Worm (Caenorhabditis elegans) whole organism, L4 larva: ENCODE measurements around the gene F28A12.10.
A peak's percentile ranks its signal among the peaks of the same experiment; 100 is the strongest.

Source experiments
- F10B5.3 ChIP-seq: sonication (generic microtip); optimal IDR thresholded peaks from 2 replicates; lab custom pipeline; 2016; ENCODE audit warnings: mild to moderate bottlenecking, missing genetic modification characterization, missing compliant biosample characterization
- F26F4.8 ChIP-seq: fragments of 200-800 bp; sonication (Bioruptor generic); conservative IDR thresholded peaks from 2 replicates; pipeline ENCODE4 v1.3.6; 2022; ENCODE audit warnings: missing genetic modification characterization, missing compliant biosample characterization
- F44E2.7 ChIP-seq: fragments of 200-800 bp; sonication (Bioruptor generic); IDR thresholded peaks from 2 replicates; pipeline ENCODE4 v2.1.2; 2022; ENCODE audit warnings: missing genetic modification characterization, missing compliant biosample characterization
- R02D3.7 ChIP-seq: fragments of 150-350 bp; sonication (generic microtip); optimal IDR thresholded peaks from 3 replicates; lab custom pipeline; 2014; ENCODE audit warnings: missing biosample characterization, missing genetic modification characterization
- aly-2 ChIP-seq: sonication (generic microtip); optimal IDR thresholded peaks from 2 replicates; lab custom pipeline; 2018; ENCODE audit warnings: missing biosample characterization, missing genetic modification characterization
- arid-1 ChIP-seq: fragments of 200-800 bp; sonication (Bioruptor generic); conservative IDR thresholded peaks from 2 replicates; pipeline ENCODE4 v1.3.6; 2022; ENCODE audit warnings: missing genetic modification reagents, missing genetic modification characterization, missing compliant biosample characterization
- ceh-28 ChIP-seq: fragments of 150-350 bp; optimal IDR thresholded peaks from 2 replicates; lab custom pipeline; 2014; ENCODE audit warnings: missing biosample characterization, missing genetic modification reagents, missing genetic modification characterization
- ceh-32 ChIP-seq: sonication (generic microtip); optimal IDR thresholded peaks from 2 replicates; lab custom pipeline; 2016; ENCODE audit warnings: mild to moderate bottlenecking, missing genetic modification characterization, missing compliant biosample characterization; ENCODE audit not compliant: poor library complexity
- ceh-82 ChIP-seq: sonication (generic microtip); optimal IDR thresholded peaks from 2 replicates; lab custom pipeline; 2017; ENCODE audit warnings: missing biosample characterization, missing genetic modification characterization
- daf-16 ChIP-seq, 3 experiments: sonication (generic microtip); optimal IDR thresholded peaks; 2 replicates each; lab custom pipeline; 2016 to 2017; ENCODE audit warnings: missing genetic modification characterization in 3 of 3, missing genetic modification reagents in 3 of 3, mild to moderate bottlenecking in 2 of 3, missing compliant biosample characterization in 2 of 3, missing biosample characterization in 1 of 3, moderate library complexity in 1 of 3
- daf-19 ChIP-seq: fragments of 200-800 bp; sonication (Bioruptor generic); conservative IDR thresholded peaks from 2 replicates; pipeline ENCODE4 v1.3.6; 2022; ENCODE audit warnings: missing genetic modification characterization, missing compliant biosample characterization
- dmd-6 ChIP-seq: fragments of 200-800 bp; sonication (Bioruptor generic); IDR thresholded peaks from 2 replicates; pipeline ENCODE4 v1.3.6; 2022; ENCODE audit warnings: missing genetic modification reagents, missing genetic modification characterization, missing compliant biosample characterization
- dmd-8 ChIP-seq: fragments of 200-800 bp; sonication (Bioruptor generic); IDR thresholded peaks from 2 replicates; pipeline ENCODE4 v1.3.6; 2022; ENCODE audit warnings: missing genetic modification characterization, missing compliant biosample characterization
- dmd-9 ChIP-seq: fragments of 200-800 bp; sonication (Bioruptor generic); IDR thresholded peaks from 2 replicates; pipeline ENCODE4 v1.3.6; 2022; ENCODE audit warnings: missing genetic modification reagents, missing genetic modification characterization, missing compliant biosample characterization
- duxl-1 ChIP-seq: sonication (generic microtip); optimal IDR thresholded peaks from 2 replicates; lab custom pipeline; 2016; ENCODE audit warnings: mild to moderate bottlenecking, missing genetic modification characterization, moderate library complexity, missing compliant biosample characterization; ENCODE audit not compliant: poor library complexity
- egl-43 ChIP-seq: fragments of 200-800 bp; sonication (Bioruptor generic); IDR thresholded peaks from 2 replicates; pipeline ENCODE4 v1.3.6; 2022; ENCODE audit warnings: missing genetic modification reagents, missing genetic modification characterization, missing compliant biosample characterization
- fkh-10 ChIP-seq: fragments of 150-350 bp; optimal IDR thresholded peaks from 2 replicates; lab custom pipeline; 2014; ENCODE audit warnings: missing biosample characterization, missing genetic modification reagents, missing genetic modification characterization
- hif-1 ChIP-seq, 2 experiments: sonication (generic microtip); optimal IDR thresholded peaks; 2 replicates each; lab custom pipeline; 2016 to 2017; ENCODE audit warnings: missing compliant biosample characterization in 2 of 2, missing genetic modification characterization in 2 of 2, missing genetic modification reagents in 2 of 2, missing genotype in 2 of 2, mild to moderate bottlenecking in 1 of 2
- hlh-11 ChIP-seq: fragments of 200-800 bp; sonication (Bioruptor generic); optimal IDR thresholded peaks from 2 replicates; lab custom pipeline; 2018; ENCODE audit warnings: mild to moderate bottlenecking, missing genetic modification characterization, missing compliant biosample characterization
- hlh-30 ChIP-seq: sonication (generic microtip); optimal IDR thresholded peaks from 2 replicates; lab custom pipeline; 2017; ENCODE audit warnings: antibody characterized with exemption, mild to moderate bottlenecking, missing genetic modification characterization, missing compliant biosample characterization; ENCODE audit not compliant: insufficient read depth
- hmg-1.1 ChIP-seq: fragments of 200-800 bp; sonication (Bioruptor generic); IDR thresholded peaks from 2 replicates; pipeline ENCODE4 v1.3.6; 2022; ENCODE audit warnings: missing genetic modification reagents, missing genetic modification characterization, missing compliant biosample characterization
- jun-1 ChIP-seq: fragments of 150-350 bp; optimal IDR thresholded peaks from 2 replicates; lab custom pipeline; 2014; ENCODE audit warnings: missing biosample characterization, missing genetic modification reagents, missing genetic modification characterization
- lin-1 ChIP-seq: fragments of 200-800 bp; sonication (Bioruptor generic); IDR thresholded peaks from 2 replicates; pipeline ENCODE4 v1.3.6; 2022; ENCODE audit warnings: missing genetic modification reagents, missing genetic modification characterization, missing compliant biosample characterization
- lin-29 ChIP-seq: fragments of 200-800 bp; sonication (Bioruptor generic); IDR thresholded peaks from 2 replicates; pipeline ENCODE4 v1.3.6; 2022; ENCODE audit warnings: missing genetic modification reagents, missing genetic modification characterization, missing compliant biosample characterization
- lsy-2 ChIP-seq, 2 experiments: fragments of 150-350 bp in 1 of 2; sonication (generic microtip) in 1 of 2; optimal IDR thresholded peaks; 2 replicates each; lab custom pipeline; 2014 to 2017; ENCODE audit warnings: missing biosample characterization in 2 of 2, missing genetic modification characterization in 2 of 2
- mdl-1 ChIP-seq, 2 experiments: fragments of 150-350 bp in 1 of 2; sonication (generic microtip) in 1 of 2; optimal IDR thresholded peaks; 2 replicates each; lab custom pipeline; 2014 to 2017; ENCODE audit warnings: missing biosample characterization in 2 of 2, missing genetic modification characterization in 2 of 2
- mdt-29 ChIP-seq: fragments of 200-800 bp; sonication (Bioruptor generic); IDR thresholded peaks from 2 replicates; pipeline ENCODE4 v1.3.6; 2022; ENCODE audit warnings: missing genetic modification reagents, missing genetic modification characterization, missing compliant biosample characterization
- mep-1 ChIP-seq: fragments of 150-350 bp; sonication (generic microtip); optimal IDR thresholded peaks from 3 replicates; lab custom pipeline; 2014; ENCODE audit warnings: missing biosample characterization, missing genetic modification characterization
- mes-2 ChIP-seq: sonication (generic microtip); optimal IDR thresholded peaks from 2 replicates; lab custom pipeline; 2016; ENCODE audit warnings: missing genotype, mild to moderate bottlenecking, missing genetic modification characterization, missing compliant biosample characterization; ENCODE audit not compliant: poor library complexity, severe bottlenecking
- mxl-3 ChIP-seq: fragments of 200-800 bp; sonication (Bioruptor generic); optimal IDR thresholded peaks from 2 replicates; lab custom pipeline; 2018; ENCODE audit warnings: mild to moderate bottlenecking, missing genetic modification characterization, missing compliant biosample characterization
- nhr-111 ChIP-seq: fragments of 200-800 bp; sonication (Bioruptor generic); optimal IDR thresholded peaks from 2 replicates; lab custom pipeline; 2018; ENCODE audit warnings: mild to moderate bottlenecking, missing genetic modification characterization, missing compliant biosample characterization
- nhr-237 ChIP-seq: sonication (generic microtip); optimal IDR thresholded peaks from 2 replicates; lab custom pipeline; 2017; ENCODE audit warnings: missing biosample characterization, missing genetic modification characterization
- nhr-25 ChIP-seq: sonication (generic microtip); optimal IDR thresholded peaks from 2 replicates; lab custom pipeline; 2017; ENCODE audit warnings: missing genetic modification characterization, mild to moderate bottlenecking, missing compliant biosample characterization, antibody characterized with exemption, moderate library complexity, borderline replicate concordance; ENCODE audit not compliant: insufficient read depth
- nhr-48 ChIP-seq: sonication (generic microtip); optimal IDR thresholded peaks from 2 replicates; lab custom pipeline; 2016; ENCODE audit warnings: mild to moderate bottlenecking, missing genetic modification characterization, missing compliant biosample characterization
- nhr-6 ChIP-seq: fragments of 150-350 bp; optimal IDR thresholded peaks from 2 replicates; lab custom pipeline; 2014; ENCODE audit warnings: missing biosample characterization, missing genetic modification characterization
- pqm-1 ChIP-seq: sonication (generic microtip); optimal IDR thresholded peaks from 2 replicates; lab custom pipeline; 2017; ENCODE audit warnings: missing biosample characterization, missing genetic modification characterization
- rbr-2 ChIP-seq: sonication (generic microtip); optimal IDR thresholded peaks from 2 replicates; lab custom pipeline; 2016; ENCODE audit warnings: missing genotype, missing genetic modification characterization, missing compliant biosample characterization
- set-16 ChIP-seq: fragments of 200-800 bp; sonication (Bioruptor generic); IDR thresholded peaks from 2 replicates; pipeline ENCODE4 v1.3.6; 2022; ENCODE audit warnings: missing genetic modification reagents, missing genetic modification characterization, missing compliant biosample characterization
- tra-1 ChIP-seq: fragments of 200-800 bp; sonication (Bioruptor generic); IDR thresholded peaks from 2 replicates; pipeline ENCODE4 v1.3.6; 2022; ENCODE audit warnings: missing genetic modification reagents, missing genetic modification characterization, missing compliant biosample characterization
- unc-62 ChIP-seq, 3 experiments: fragments of 150-350 bp in 1 of 3; sonication (generic microtip); optimal IDR thresholded peaks in 2 of 3; peaks in 1 of 3; 1 replicate in 1 of 3; 2 replicates in 2 of 3; lab custom pipeline; 2014 to 2017; ENCODE audit warnings: missing biosample characterization in 3 of 3, missing genetic modification characterization in 3 of 3, missing genetic modification reagents in 3 of 3, missing genotype in 1 of 3
- ztf-11 ChIP-seq: fragments of 150-350 bp; optimal IDR thresholded peaks from 2 replicates; lab custom pipeline; 2014; ENCODE audit warnings: missing biosample characterization, missing genetic modification characterization

The F28A12.10 gene

ce11 chrV:8665765-8666164 is 28.2 kb upstream of the F28A12.10 start, which contains the start of gene ZC190.4:
Gene ZC190.4, plus strand, starts transcription at chrV:8666065.
- no peak for TF ChIP-seq dmd-8 (GFP tag; lab: Robert Waterston, UW)
- no peak for TF ChIP-seq F10B5.3 (tag; lab: Kevin White, UChicago)
- no peak for TF ChIP-seq nhr-237 (tag; lab: Kevin White, UChicago)
- 0 out of 2 replicates have a peak, but pooled peaks have one; percentile 9 for TF ChIP-seq dmd-6 (GFP tag; lab: Robert Waterston, UW)

- TF ChIP-seq hif-1 (tag; optimal IDR thresholded peaks at IDR 0.05; lab: Kevin White, UChicago): peak in 1 of 2 experiments; percentile 4
- no peak for TF ChIP-seq ceh-82
- no peak for TF ChIP-seq F44E2.7
- TF ChIP-seq jun-1 (tag; lab: Kevin White, UChicago): no peak
- TF ChIP-seq daf-16 (GFP tag; optimal IDR thresholded peaks at IDR 0.05; lab: Kevin White, UChicago): no peak
- TF ChIP-seq daf-16 (tag; optimal IDR thresholded peaks at IDR 0.05; lab: Kevin White, UChicago): no peak
- TF ChIP-seq F26F4.8 (GFP tag; lab: Robert Waterston, UW): no peak
- peak; percentile 10 for TF ChIP-seq mes-2 (tag; lab: Kevin White, UChicago)
- TF ChIP-seq rbr-2: peak; percentile 8
- no peak for TF ChIP-seq dmd-6 (GFP tag; lab: Robert Waterston, UW)
- TF ChIP-seq hlh-11 (tag; lab: Kevin White, UChicago): peak; percentile 45
- peak; percentile 40 for TF ChIP-seq set-16 (GFP tag; lab: Robert Waterston, UW)
- no peak for TF ChIP-seq ceh-32 (tag; lab: Kevin White, UChicago)
- peak; percentile 46; the same call in 1 of the 2 replicates for TF ChIP-seq hmg-1.1 (GFP tag; lab: Robert Waterston, UW)
- 0 out of 2 replicates have a peak, but pooled peaks have one; percentile 45 for TF ChIP-seq egl-43 (GFP tag; lab: Robert Waterston, UW)
- TF ChIP-seq lsy-2 (tag; optimal IDR thresholded peaks at IDR 0.05; lab: Kevin White, UChicago): peak in 1 of 2 experiments; percentile 28
- TF ChIP-seq mdl-1 (tag; optimal IDR thresholded peaks at IDR 0.05; lab: Kevin White, UChicago): peak in 1 of 2 experiments; percentile 54
- no peak for TF ChIP-seq daf-19 (GFP tag; lab: Robert Waterston, UW)
- no peak for TF ChIP-seq fkh-10
- peak; percentile 3 for TF ChIP-seq duxl-1 (tag; lab: Kevin White, UChicago)
- TF ChIP-seq mdt-29 (GFP tag; lab: Robert Waterston, UW): no peak
- no peak for TF ChIP-seq ztf-11 (tag; lab: Kevin White, UChicago)
- peak; percentile 10 for TF ChIP-seq nhr-48
- no peak for TF ChIP-seq lin-1 (GFP tag; lab: Robert Waterston, UW)
- TF ChIP-seq mep-1 (tag; lab: Kevin White, UChicago): peak; percentile 17
- TF ChIP-seq unc-62 (GFP tag; optimal IDR thresholded peaks at IDR 0.05 in 1 of 2; lab: Kevin White, UChicago): peak in 1 of 2 experiments; percentile 96
- TF ChIP-seq unc-62 (tag; optimal IDR thresholded peaks at IDR 0.05; lab: Kevin White, UChicago): no peak
- TF ChIP-seq hlh-30 (tag; lab: Kevin White, UChicago): peak; percentile 62
Measured at ce11 chrV:8663023-8663422, 25.5 kb upstream of the F28A12.10 start.

ce11 chrV:8662056-8663006 is 24.8 kb upstream of the F28A12.10 start:
- TF ChIP-seq nhr-25 (tag; lab: Kevin White, UChicago) (peak; percentile 61), aly-2 (tag; lab: Kevin White, UChicago) (no peak), set-16 (GFP tag; lab: Robert Waterston, UW) (peak; percentile 74), R02D3.7 (tag; lab: Kevin White, UChicago) (no peak), nhr-6 (tag; lab: Kevin White, UChicago) (no peak), mep-1 (tag; lab: Kevin White, UChicago) (peak; percentile 53), unc-62 (GFP tag; optimal IDR thresholded peaks at IDR 0.05 in 1 of 2; lab: Kevin White, UChicago) (peak in 1 of 2 experiments; percentile 70), unc-62 (tag; optimal IDR thresholded peaks at IDR 0.05; lab: Kevin White, UChicago) (no peak), arid-1 (GFP tag; lab: Robert Waterston, UW) (no peak), hlh-11 (tag; lab: Kevin White, UChicago) (peak; percentile 69), pqm-1 (tag; lab: Kevin White, UChicago) (peak; percentile 81), mdl-1 (tag; optimal IDR thresholded peaks at IDR 0.05; lab: Kevin White, UChicago) (peak in 1 of 2 experiments; percentile 14), dmd-9 (GFP tag; lab: Robert Waterston, UW) (no peak), hlh-30 (tag; lab: Kevin White, UChicago) (peak; percentile 49), mxl-3 (GFP tag; lab: Kevin White, UChicago) (peak; percentile 60), nhr-111 (GFP tag; lab: Kevin White, UChicago) (no peak), rbr-2 (peak; percentile 24), lsy-2 (tag; optimal IDR thresholded peaks at IDR 0.05; lab: Kevin White, UChicago) (peak in 1 of 2 experiments; percentile 17), tra-1 (GFP tag; lab: Robert Waterston, UW) (peak; percentile 61), dmd-6 (GFP tag; lab: Robert Waterston, UW) (peak; percentile 46), lin-29 (GFP tag; lab: Robert Waterston, UW) (no peak), ceh-28 (tag; lab: Kevin White, UChicago) (no peak)
